Worm (Caenorhabditis elegans): ENCODE measurements around the gene F52G3.5.

- TF ChIP-seq pes-1 (GFP tag; IDR thresholded peaks at IDR 0.05) (no peak), ama-1 (optimal IDR thresholded peaks at IDR 0.05) (no peak), sea-1 (GFP tag; conservative IDR thresholded peaks at IDR 0.05) (no peak), flt-1 (GFP tag; IDR thresholded peaks at IDR 0.05) (no peak), tbx-11 (GFP tag; IDR thresholded peaks at IDR 0.05) (no peak), B0310.2 (tag; optimal IDR thresholded peaks at IDR 0.05) (no peak), ets-7 (tag; optimal IDR thresholded peaks at IDR 0.05) (no peak), hmbx-1 (tag; optimal IDR thresholded peaks at IDR 0.05) (no peak), hnd-1 (tag; optimal IDR thresholded peaks at IDR 0.05) (no peak), ceh-13 (GFP tag; optimal IDR thresholded peaks at IDR 0.05) (no peak), ceh-36 (tag; optimal IDR thresholded peaks at IDR 0.05) (no peak), tbx-37 (GFP tag; conservative IDR thresholded peaks at IDR 0.05) (no peak), scrt-1 (GFP tag; IDR thresholded peaks at IDR 0.05) (no peak)
Observed at ce11 chrX:16998981-16999380, 23.0 kb upstream of the F52G3.5 start.

Measured in whole organism, early embryonic.